Worm (Caenorhabditis elegans) whole organism, L1 larva: ENCODE data around the gene ost-1.

ENCODE experiments used
- blmp-1 ChIP-seq: fragments of 150-350 bp; optimal IDR thresholded peaks from 2 replicates; lab custom pipeline; 2014; ENCODE audit warnings: missing biosample characterization, missing genetic modification characterization
- ces-1 ChIP-seq: fragments of 150-350 bp; optimal IDR thresholded peaks from 2 replicates; lab custom pipeline; 2014; ENCODE audit warnings: missing biosample characterization, missing genetic modification reagents, missing genetic modification characterization
- mep-1 ChIP-seq: fragments of 150-350 bp; optimal IDR thresholded peaks from 2 replicates; lab custom pipeline; 2014; ENCODE audit warnings: missing biosample characterization, missing genetic modification characterization
- nhr-11 ChIP-seq: fragments of 150-350 bp; optimal IDR thresholded peaks from 2 replicates; lab custom pipeline; 2014; ENCODE audit warnings: missing biosample characterization, missing genetic modification characterization

DNA sequence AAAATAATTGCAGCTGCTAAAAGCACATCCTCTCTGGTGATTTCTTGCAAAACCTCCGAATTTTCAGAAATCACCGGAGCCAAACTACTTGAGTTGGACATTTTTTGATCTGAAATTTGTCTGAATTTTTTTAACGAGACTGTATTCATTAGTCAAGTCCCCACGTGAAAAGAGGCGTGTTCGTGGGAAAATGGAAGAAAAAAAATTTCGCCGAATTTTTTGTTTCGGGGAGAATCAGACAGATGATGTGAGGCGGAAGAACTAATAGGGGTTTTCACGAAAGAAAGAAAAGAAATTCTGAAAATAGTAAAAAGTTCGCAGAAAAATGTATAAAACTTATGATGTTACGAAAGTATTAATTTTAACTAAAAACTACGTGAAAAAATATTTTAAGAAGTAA lies 11.4 kb downstream of the ost-1 start, which contains the start of gene srx-13:
- TF ChIP-seq nhr-11 (tag; lab: Kevin White, UChicago) (no peak), ces-1 (GFP tag; lab: Kevin White, UChicago) (no peak), blmp-1 (no peak), mep-1 (tag; lab: Kevin White, UChicago) (no peak)
